Worm (Caenorhabditis elegans) whole organism, early embryonic: ENCODE data around the gene F11E6.10.

Experiments
- B0310.2 ChIP-seq: sonication (generic microtip); optimal IDR thresholded peaks from 2 replicates; lab custom pipeline; 2016; ENCODE audit warnings: mild to moderate bottlenecking, missing genetic modification characterization, missing compliant biosample characterization
- F13C5.2 ChIP-seq: sonication (generic microtip); optimal IDR thresholded peaks from 2 replicates; lab custom pipeline; 2017; ENCODE audit warnings: mild to moderate bottlenecking, missing genetic modification characterization, inconsistent platforms, missing compliant biosample characterization
- aly-1 ChIP-seq: sonication (generic microtip); optimal IDR thresholded peaks from 2 replicates; lab custom pipeline; 2016; ENCODE audit warnings: missing genetic modification characterization, missing compliant biosample characterization
- ama-1 ChIP-seq: fragments of 150-350 bp; optimal IDR thresholded peaks from 2 replicates; lab custom pipeline; 2014
- ceh-13 ChIP-seq: fragments of 200-800 bp; sonication (Bioruptor generic); optimal IDR thresholded peaks from 2 replicates; lab custom pipeline; 2018; ENCODE audit warnings: mild to moderate bottlenecking, missing genetic modification characterization, missing compliant biosample characterization
- ceh-36 ChIP-seq: sonication (generic microtip); optimal IDR thresholded peaks from 2 replicates; lab custom pipeline; 2016; ENCODE audit warnings: missing genetic modification characterization, inconsistent platforms, missing compliant biosample characterization
- ets-7 ChIP-seq: sonication (generic microtip); optimal IDR thresholded peaks from 2 replicates; lab custom pipeline; 2016; ENCODE audit warnings: missing genotype, missing genetic modification characterization, missing compliant biosample characterization
- flt-1 ChIP-seq: fragments of 200-800 bp; sonication (Bioruptor generic); IDR thresholded peaks from 2 replicates; pipeline ENCODE4 v1.3.6; 2022; ENCODE audit warnings: missing genetic modification characterization, missing compliant biosample characterization
- hmbx-1 ChIP-seq: sonication (generic microtip); optimal IDR thresholded peaks from 2 replicates; lab custom pipeline; 2016; ENCODE audit warnings: mild to moderate bottlenecking, missing genetic modification characterization, missing compliant biosample characterization
- hmg-4 ChIP-seq: fragments of 200-800 bp; sonication (Bioruptor generic); optimal IDR thresholded peaks from 2 replicates; lab custom pipeline; 2018; ENCODE audit warnings: mild to moderate bottlenecking, missing genetic modification characterization, missing compliant biosample characterization
- hnd-1 ChIP-seq: sonication (generic microtip); optimal IDR thresholded peaks from 2 replicates; lab custom pipeline; 2016; ENCODE audit warnings: missing genetic modification characterization, missing compliant biosample characterization
- pes-1 ChIP-seq: fragments of 200-800 bp; sonication (Bioruptor generic); IDR thresholded peaks from 2 replicates; pipeline ENCODE4 v1.3.6; 2022; ENCODE audit warnings: missing genetic modification reagents, missing genetic modification characterization, missing compliant biosample characterization
- scrt-1 ChIP-seq: fragments of 200-800 bp; sonication (Bioruptor generic); IDR thresholded peaks from 2 replicates; pipeline ENCODE4 v1.3.6; 2022; ENCODE audit warnings: missing genetic modification characterization, missing compliant biosample characterization
- sea-1 ChIP-seq: fragments of 200-800 bp; sonication (Bioruptor generic); conservative IDR thresholded peaks from 2 replicates; pipeline ENCODE4 v1.3.6; 2022; ENCODE audit warnings: missing genetic modification characterization, missing compliant biosample characterization
- tbx-11 ChIP-seq: fragments of 200-800 bp; sonication (Bioruptor generic); IDR thresholded peaks from 2 replicates; pipeline ENCODE4 v1.3.6; 2022; ENCODE audit warnings: missing genetic modification characterization, missing compliant biosample characterization
- tbx-37 ChIP-seq: fragments of 200-800 bp; sonication (Bioruptor generic); conservative IDR thresholded peaks from 2 replicates; pipeline ENCODE4 v1.3.6; 2022; ENCODE audit warnings: missing genetic modification reagents, missing genetic modification characterization, missing compliant biosample characterization
- tra-4 ChIP-seq: sonication (generic microtip); optimal IDR thresholded peaks from 2 replicates; lab custom pipeline; 2017; ENCODE audit warnings: missing genetic modification characterization, missing compliant biosample characterization

The F11E6.10 gene

DNA sequence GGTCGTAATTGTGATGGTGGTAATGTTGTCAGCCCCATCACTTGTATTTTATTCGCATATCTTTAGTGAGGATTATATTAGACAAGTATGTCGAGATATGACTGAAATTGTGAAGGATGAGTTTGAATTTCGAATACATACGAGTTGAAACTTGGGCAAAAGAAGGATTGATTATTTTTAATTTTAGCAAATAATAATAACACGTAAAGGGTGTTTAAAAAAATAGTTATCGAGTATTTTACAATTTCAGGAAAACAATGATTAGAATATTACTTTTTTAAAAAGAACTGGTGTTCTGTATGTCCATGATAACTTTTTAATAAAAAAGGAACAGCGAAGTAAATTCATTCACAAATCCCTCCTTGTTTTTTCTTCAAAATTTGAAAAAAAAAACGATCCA lies 12.5 kb downstream of the F11E6.10 start, which contains the start of gene F11E6.8:
TSS of gene F11E6.8 (minus strand) at position 101 of the 400 bp plus-strand sequence.
- TF ChIP-seq aly-1, result no peak

- TF ChIP-seq ets-7 (tag; lab: Kevin White, UChicago) (no peak), aly-1 (no peak), hnd-1 (tag; lab: Kevin White, UChicago) (no peak), ceh-36 (tag; lab: Kevin White, UChicago) (no peak)
These were observed 14.6 kb downstream of the F11E6.10 start for ce11 chrIV:17448319-17448718.

DNA sequence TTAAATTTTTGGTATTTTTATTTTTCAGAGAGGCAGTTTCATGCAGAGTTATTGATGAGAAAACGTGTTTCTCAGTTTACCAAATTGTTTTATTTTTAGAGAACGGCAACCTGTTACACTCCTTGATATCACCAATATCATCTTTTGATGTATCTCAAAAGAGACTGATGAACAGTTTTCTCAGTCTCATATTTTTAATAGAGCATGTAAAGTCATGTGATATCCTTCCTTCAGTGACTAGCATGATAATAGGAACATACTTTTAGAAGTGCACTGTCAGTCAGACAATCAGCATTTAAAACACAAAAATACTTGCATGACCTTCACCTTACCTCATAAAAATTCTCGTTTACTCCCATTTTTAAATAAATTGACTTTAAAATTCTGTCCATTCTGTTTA lies 20.5 kb downstream of the F11E6.10 start, which contains the start of gene F11E6.11:
TSS of gene F11E6.11 (plus strand) at position 325 of the 400 bp plus-strand sequence.
- no peak for TF ChIP-seq pes-1 (GFP tag; lab: Robert Waterston, UW)
- TF ChIP-seq flt-1 (GFP tag; lab: Robert Waterston, UW), result no peak
- TF ChIP-seq hnd-1 (tag; lab: Kevin White, UChicago), result no peak
- TF ChIP-seq aly-1, result no peak
- TF ChIP-seq tra-4, result no peak
- no peak for TF ChIP-seq sea-1
- no peak for TF ChIP-seq tbx-37
- no peak for TF ChIP-seq ets-7 (tag; lab: Kevin White, UChicago)
- TF ChIP-seq hmbx-1 (tag; lab: Kevin White, UChicago), result no peak
- no peak for TF ChIP-seq F13C5.2 (tag; lab: Kevin White, UChicago)
- no peak for TF ChIP-seq tbx-11 (GFP tag; lab: Robert Waterston, UW)
- no peak for TF ChIP-seq scrt-1 (GFP tag; lab: Robert Waterston, UW)
- no peak for TF ChIP-seq B0310.2
- TF ChIP-seq ama-1 (lab: Kevin White, UChicago), result no peak
- no peak for TF ChIP-seq ceh-36 (tag; lab: Kevin White, UChicago)
- no peak for TF ChIP-seq hmg-4 (GFP tag; lab: Kevin White, UChicago)
- TF ChIP-seq ceh-13 (GFP tag; lab: Kevin White, UChicago), result no peak

DNA sequence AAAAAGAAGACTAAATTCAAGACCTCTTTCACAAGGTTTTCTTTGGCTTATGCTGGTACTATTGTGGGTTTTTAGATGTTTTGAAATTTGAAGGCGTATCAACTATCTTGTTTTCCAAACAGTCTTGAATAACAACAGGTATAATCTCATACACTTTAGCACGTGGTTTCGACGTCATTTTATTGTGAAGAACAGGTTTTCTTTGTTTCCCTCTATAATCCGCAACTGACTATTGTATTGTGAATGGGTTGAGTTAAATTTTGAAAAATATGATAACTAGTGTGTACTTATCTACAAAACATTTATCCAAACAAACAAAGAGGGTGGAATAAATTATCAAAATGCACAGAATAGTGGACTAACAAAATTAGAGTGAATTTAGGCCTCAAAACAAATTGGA lies 21.7 kb downstream of the F11E6.10 start:
- TF ChIP-seq ets-7 (tag; lab: Kevin White, UChicago), result no peak
- TF ChIP-seq hmbx-1 (tag; lab: Kevin White, UChicago), result no peak
- no peak for TF ChIP-seq tbx-37
- no peak for TF ChIP-seq ceh-13 (GFP tag; lab: Kevin White, UChicago)
- TF ChIP-seq tbx-11 (GFP tag; lab: Robert Waterston, UW), result no peak
- TF ChIP-seq aly-1, result no peak
- TF ChIP-seq flt-1 (GFP tag; lab: Robert Waterston, UW), result no peak
- no peak for TF ChIP-seq B0310.2
- TF ChIP-seq F13C5.2 (tag; lab: Kevin White, UChicago), result no peak
- no peak for TF ChIP-seq hnd-1 (tag; lab: Kevin White, UChicago)
- TF ChIP-seq scrt-1 (GFP tag; lab: Robert Waterston, UW), result no peak

ce11 chrIV:17440417-17440816 lies 22.5 kb downstream of the F11E6.10 start, which contains the start of gene F08A7.1:
Gene F08A7.1, plus strand, starts transcription at chrIV:17440607.
- TF ChIP-seq hnd-1 (tag; lab: Kevin White, UChicago) (no peak), scrt-1 (GFP tag; lab: Robert Waterston, UW) (no peak), ceh-36 (tag; lab: Kevin White, UChicago) (no peak), tra-4 (no peak), ets-7 (tag; lab: Kevin White, UChicago) (no peak), B0310.2 (no peak), flt-1 (GFP tag; lab: Robert Waterston, UW) (no peak), hmbx-1 (tag; lab: Kevin White, UChicago) (no peak), aly-1 (no peak), tbx-37 (no peak), ama-1 (lab: Kevin White, UChicago) (no peak), F13C5.2 (tag; lab: Kevin White, UChicago) (no peak), tbx-11 (GFP tag; lab: Robert Waterston, UW) (no peak), pes-1 (GFP tag; lab: Robert Waterston, UW) (no peak), ceh-13 (GFP tag; lab: Kevin White, UChicago) (no peak), hmg-4 (GFP tag; lab: Kevin White, UChicago) (no peak), sea-1 (no peak)

DNA sequence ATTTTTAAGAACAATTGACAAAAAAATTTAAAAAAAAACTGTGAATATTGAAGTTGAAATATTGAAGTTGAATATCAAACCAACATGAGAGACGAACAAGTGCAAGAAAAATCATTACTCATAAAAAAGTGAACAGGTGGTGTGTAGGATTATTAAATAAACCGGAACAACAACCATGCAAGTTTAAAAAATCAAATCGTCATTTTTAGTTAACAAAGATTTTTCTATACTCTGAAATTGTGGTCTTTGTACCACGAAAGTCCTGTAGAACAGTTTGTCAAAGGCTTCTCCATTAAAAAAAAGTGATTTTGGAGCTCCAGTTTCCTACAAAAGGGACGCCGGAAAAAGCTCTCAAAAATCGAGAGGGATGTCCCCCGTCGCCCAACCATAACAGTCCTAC lies 23.0 kb downstream of the F11E6.10 start, which contains the start of gene C06A12.19:
TSS of gene C06A12.19 (minus strand) at position 101 of the 400 bp plus-strand sequence.
- no peak for TF ChIP-seq F13C5.2 (tag; lab: Kevin White, UChicago)
- no peak for TF ChIP-seq ceh-36 (tag; lab: Kevin White, UChicago)
- no peak for TF ChIP-seq tbx-37

- TF ChIP-seq scrt-1 (GFP tag; lab: Robert Waterston, UW), result no peak
- TF ChIP-seq ceh-13 (GFP tag; lab: Kevin White, UChicago), result no peak
- no peak for TF ChIP-seq pes-1 (GFP tag; lab: Robert Waterston, UW)
- no peak for TF ChIP-seq flt-1 (GFP tag; lab: Robert Waterston, UW)
- TF ChIP-seq F13C5.2 (tag; lab: Kevin White, UChicago), result no peak
- TF ChIP-seq tbx-37, result no peak
- TF ChIP-seq ama-1 (lab: Kevin White, UChicago), result no peak
- TF ChIP-seq tra-4, result no peak
- TF ChIP-seq ets-7 (tag; lab: Kevin White, UChicago), result no peak
- no peak for TF ChIP-seq aly-1
- TF ChIP-seq ceh-36 (tag; lab: Kevin White, UChicago), result no peak
- no peak for TF ChIP-seq tbx-11 (GFP tag; lab: Robert Waterston, UW)
- TF ChIP-seq B0310.2, result no peak
- no peak for TF ChIP-seq hnd-1 (tag; lab: Kevin White, UChicago)
- TF ChIP-seq hmbx-1 (tag; lab: Kevin White, UChicago), result no peak
- no peak for TF ChIP-seq hmg-4 (GFP tag; lab: Kevin White, UChicago)
- no peak for TF ChIP-seq sea-1
These were observed 25.9 kb downstream of the F11E6.10 start, which contains the start of gene C06A12.8 for ce11 chrIV:17437038-17437437. Gene C06A12.8, plus strand, starts transcription at chrIV:17437338.

ce11 chrIV:17436552-17436951 lies 26.4 kb downstream of the F11E6.10 start, which contains the start of gene gcy-27:
Gene gcy-27, minus strand, starts transcription at chrIV:17436652.
- no peak for TF ChIP-seq tbx-37
- TF ChIP-seq scrt-1 (GFP tag; lab: Robert Waterston, UW), result no peak
- no peak for TF ChIP-seq hnd-1 (tag; lab: Kevin White, UChicago)
- no peak for TF ChIP-seq hmbx-1 (tag; lab: Kevin White, UChicago)
- TF ChIP-seq flt-1 (GFP tag; lab: Robert Waterston, UW), result no peak
- no peak for TF ChIP-seq sea-1
- TF ChIP-seq ceh-13 (GFP tag; lab: Kevin White, UChicago), result no peak
- no peak for TF ChIP-seq ama-1 (lab: Kevin White, UChicago)
- TF ChIP-seq ets-7 (tag; lab: Kevin White, UChicago), result no peak
- TF ChIP-seq pes-1 (GFP tag; lab: Robert Waterston, UW), result no peak
- TF ChIP-seq F13C5.2 (tag; lab: Kevin White, UChicago), result no peak
- TF ChIP-seq aly-1, result no peak
- TF ChIP-seq tra-4, result no peak
- TF ChIP-seq B0310.2, result no peak
- TF ChIP-seq ceh-36 (tag; lab: Kevin White, UChicago), result no peak
- TF ChIP-seq hmg-4 (GFP tag; lab: Kevin White, UChicago), result no peak
- TF ChIP-seq tbx-11 (GFP tag; lab: Robert Waterston, UW), result no peak
